Worm (Caenorhabditis elegans) whole organism, midembryonic: ENCODE results near the gene cct-2.

Source experiments
- med-1 ChIP-seq: sonication (generic microtip); optimal IDR thresholded peaks from 2 replicates; lab custom pipeline; 2017; ENCODE audit warnings: missing genetic modification characterization, mild to moderate bottlenecking, missing compliant biosample characterization, antibody characterized with exemption, missing genetic modification reagents; ENCODE audit not compliant: insufficient read depth
- ref-1 ChIP-seq: fragments of 200-800 bp; sonication (Bioruptor generic); conservative IDR thresholded peaks from 2 replicates; pipeline ENCODE4 v1.3.6; 2022; ENCODE audit warnings: missing genetic modification reagents, missing genetic modification characterization, missing compliant biosample characterization

- TF ChIP-seq med-1 (GFP tag; lab: Kevin White, UChicago) (no peak), ref-1 (GFP tag; lab: Robert Waterston, UW) (no peak)
These were observed 36.5 kb upstream of the cct-2 start for ce11 chrII:8891042-8891441.
